Worm (Caenorhabditis elegans): ENCODE measurements around the gene mrpl-48.

DNA sequence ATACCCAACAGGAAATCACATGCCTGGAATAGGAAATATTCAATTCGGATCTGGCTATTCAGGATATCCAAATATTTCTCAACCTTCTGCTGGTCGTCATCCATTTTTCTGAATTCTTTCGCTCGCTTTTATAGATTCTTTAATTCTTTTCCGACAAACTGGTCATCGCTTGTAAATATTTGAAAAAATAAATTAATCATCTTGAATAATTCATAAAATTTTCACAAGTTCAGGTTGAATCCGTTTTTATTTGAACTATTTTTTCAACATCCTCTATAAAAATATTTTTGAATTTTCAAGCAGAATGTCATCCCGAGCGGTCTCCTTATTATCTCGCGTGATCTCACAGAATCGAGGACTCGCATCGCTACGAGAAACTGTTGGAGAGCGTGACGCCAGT lies at the start of gene mrpl-48:
- TF ChIP-seq him-1 (tag; optimal IDR thresholded peaks at IDR 0.05) (no peak), W03F9.2 (tag; optimal IDR thresholded peaks at IDR 0.05) (no peak)
